Worm (Caenorhabditis elegans) whole organism, late embryonic: Measurements from ENCODE around the gene ZK1320.13.

Experiments
- F13H6.1 ChIP-seq: sonication (generic microtip); optimal IDR thresholded peaks from 2 replicates; lab custom pipeline; 2016; ENCODE audit warnings: missing genetic modification characterization, missing compliant biosample characterization
- K02D7.2 ChIP-seq: sonication (generic microtip); optimal IDR thresholded peaks from 2 replicates; lab custom pipeline; 2017; ENCODE audit warnings: mild to moderate bottlenecking, missing genetic modification characterization, missing compliant biosample characterization
- K09A11.1 ChIP-seq: sonication (generic microtip); optimal IDR thresholded peaks from 2 replicates; lab custom pipeline; 2017; ENCODE audit warnings: antibody characterized with exemption, mild to moderate bottlenecking, missing genetic modification characterization, missing compliant biosample characterization; ENCODE audit not compliant: insufficient read depth
- T23F11.4 ChIP-seq: fragments of 200-800 bp; sonication (Bioruptor generic); optimal IDR thresholded peaks from 2 replicates; lab custom pipeline; 2018; ENCODE audit warnings: mild to moderate bottlenecking, missing genetic modification characterization, missing compliant biosample characterization
- ahr-1 ChIP-seq: sonication (generic microtip); optimal IDR thresholded peaks from 2 replicates; lab custom pipeline; 2016; ENCODE audit warnings: missing genetic modification characterization, missing compliant biosample characterization
- ceh-14 ChIP-seq: sonication (generic microtip); optimal IDR thresholded peaks from 2 replicates; lab custom pipeline; 2016; ENCODE audit warnings: missing genotype, missing genetic modification characterization, missing compliant biosample characterization
- ceh-19 ChIP-seq: fragments of 200-800 bp; sonication (Bioruptor generic); optimal IDR thresholded peaks from 2 replicates; lab custom pipeline; 2018; ENCODE audit warnings: mild to moderate bottlenecking, missing genetic modification characterization, missing compliant biosample characterization
- ceh-22 ChIP-seq: sonication (generic microtip); optimal IDR thresholded peaks from 2 replicates; lab custom pipeline; 2017; ENCODE audit warnings: missing biosample characterization, missing genetic modification characterization
- ceh-24 ChIP-seq: sonication (generic microtip); optimal IDR thresholded peaks from 2 replicates; lab custom pipeline; 2016; ENCODE audit warnings: mild to moderate bottlenecking, missing genetic modification characterization, missing compliant biosample characterization
- ceh-31 ChIP-seq: sonication (generic microtip); optimal IDR thresholded peaks from 2 replicates; lab custom pipeline; 2016; ENCODE audit warnings: missing genetic modification characterization, missing compliant biosample characterization
- ceh-34 ChIP-seq: sonication (generic microtip); optimal IDR thresholded peaks from 2 replicates; lab custom pipeline; 2016; ENCODE audit warnings: mild to moderate bottlenecking, missing genetic modification characterization, missing compliant biosample characterization
- ceh-48 ChIP-seq: sonication (generic microtip); optimal IDR thresholded peaks from 2 replicates; lab custom pipeline; 2016; ENCODE audit warnings: missing genetic modification characterization, inconsistent platforms, missing compliant biosample characterization
- ceh-6 ChIP-seq: fragments of 200-800 bp; sonication (Bioruptor generic); optimal IDR thresholded peaks from 2 replicates; lab custom pipeline; 2018; ENCODE audit warnings: mild to moderate bottlenecking, missing genetic modification characterization, missing compliant biosample characterization
- che-1 ChIP-seq: sonication (generic microtip); optimal IDR thresholded peaks from 2 replicates; lab custom pipeline; 2016; ENCODE audit warnings: mild to moderate bottlenecking, missing genetic modification characterization, missing compliant biosample characterization
- dmd-4 ChIP-seq: sonication (generic microtip); optimal IDR thresholded peaks from 2 replicates; lab custom pipeline; 2016; ENCODE audit warnings: borderline replicate concordance, missing genetic modification characterization, missing compliant biosample characterization
- dve-1 ChIP-seq: sonication (generic microtip); optimal IDR thresholded peaks from 2 replicates; lab custom pipeline; 2017; ENCODE audit warnings: antibody characterized with exemption, mild to moderate bottlenecking, missing genetic modification characterization, missing compliant biosample characterization
- elt-4 ChIP-seq: sonication (generic microtip); optimal IDR thresholded peaks from 2 replicates; lab custom pipeline; 2016; ENCODE audit warnings: missing genetic modification characterization, missing compliant biosample characterization
- ets-4 ChIP-seq: sonication (generic microtip); optimal IDR thresholded peaks from 2 replicates; lab custom pipeline; 2016; ENCODE audit warnings: missing genetic modification characterization, missing compliant biosample characterization
- eyg-1 ChIP-seq: sonication (generic microtip); optimal IDR thresholded peaks from 2 replicates; lab custom pipeline; 2016; ENCODE audit warnings: missing genotype, missing genetic modification characterization, missing compliant biosample characterization
- fkh-10 ChIP-seq: fragments of 150-350 bp; optimal IDR thresholded peaks from 2 replicates; lab custom pipeline; 2014; ENCODE audit warnings: missing biosample characterization, missing genetic modification reagents, missing genetic modification characterization
- gmeb-2 ChIP-seq: sonication (generic microtip); optimal IDR thresholded peaks from 2 replicates; lab custom pipeline; 2016; ENCODE audit warnings: missing genetic modification characterization, inconsistent platforms, missing compliant biosample characterization
- hlh-15 ChIP-seq: sonication (generic microtip); optimal IDR thresholded peaks from 2 replicates; lab custom pipeline; 2016; ENCODE audit warnings: missing genetic modification characterization, missing compliant biosample characterization
- hlh-30 ChIP-seq: sonication (generic microtip); optimal IDR thresholded peaks from 2 replicates; lab custom pipeline; 2017; ENCODE audit warnings: antibody characterized with exemption, missing genetic modification characterization, missing compliant biosample characterization; ENCODE audit not compliant: insufficient read depth
- hlh-8 ChIP-seq: sonication (generic microtip); optimal IDR thresholded peaks from 2 replicates; lab custom pipeline; 2016; ENCODE audit warnings: missing genotype, missing genetic modification characterization, missing compliant biosample characterization
- lim-6 ChIP-seq: sonication (generic microtip); optimal IDR thresholded peaks from 2 replicates; lab custom pipeline; 2016; ENCODE audit warnings: missing genetic modification characterization, missing compliant biosample characterization
- lin-11 ChIP-seq: fragments of 200-800 bp; sonication (Bioruptor generic); optimal IDR thresholded peaks from 2 replicates; lab custom pipeline; 2018; ENCODE audit warnings: mild to moderate bottlenecking, missing genetic modification characterization, missing compliant biosample characterization
- madf-2 ChIP-seq: sonication (generic microtip); optimal IDR thresholded peaks from 2 replicates; lab custom pipeline; 2017; ENCODE audit warnings: missing genetic modification characterization, missing compliant biosample characterization
- odd-2 ChIP-seq: sonication (generic microtip); optimal IDR thresholded peaks from 2 replicates; lab custom pipeline; 2017; ENCODE audit warnings: antibody characterized with exemption, mild to moderate bottlenecking, missing genetic modification characterization, missing compliant biosample characterization
- pag-3 ChIP-seq: sonication (generic microtip); optimal IDR thresholded peaks from 2 replicates; lab custom pipeline; 2016; ENCODE audit warnings: missing compliant biosample characterization, missing genetic modification characterization, borderline replicate concordance
- pax-1 ChIP-seq: fragments of 150-350 bp; optimal IDR thresholded peaks from 2 replicates; lab custom pipeline; 2014; ENCODE audit warnings: missing biosample characterization, missing genetic modification characterization
- pros-1 ChIP-seq: fragments of 150-350 bp; optimal IDR thresholded peaks from 2 replicates; lab custom pipeline; 2014; ENCODE audit warnings: missing biosample characterization, missing genetic modification reagents, missing genetic modification characterization
- ref-2 ChIP-seq: sonication (generic microtip); optimal IDR thresholded peaks from 2 replicates; lab custom pipeline; 2016; ENCODE audit warnings: missing genetic modification characterization, missing compliant biosample characterization
- rnt-1 ChIP-seq: sonication (generic microtip); optimal IDR thresholded peaks from 2 replicates; lab custom pipeline; 2016; ENCODE audit warnings: missing genetic modification characterization, missing compliant biosample characterization
- sdc-2 ChIP-seq: sonication (generic microtip); optimal IDR thresholded peaks from 2 replicates; lab custom pipeline; 2016; ENCODE audit warnings: missing genotype, missing genetic modification characterization, missing compliant biosample characterization
- sox-2 ChIP-seq: fragments of 200-800 bp; sonication (Bioruptor generic); IDR thresholded peaks from 2 replicates; pipeline ENCODE4 v1.3.6; 2022; ENCODE audit warnings: missing genetic modification reagents, missing genetic modification characterization, missing compliant biosample characterization
- sox-4 ChIP-seq: sonication (generic microtip); optimal IDR thresholded peaks from 2 replicates; lab custom pipeline; 2017; ENCODE audit warnings: mild to moderate bottlenecking, missing genetic modification characterization, inconsistent platforms, missing compliant biosample characterization
- syd-9 ChIP-seq: sonication (generic microtip); optimal IDR thresholded peaks from 2 replicates; lab custom pipeline; 2016; ENCODE audit warnings: mild to moderate bottlenecking, missing genetic modification characterization, moderate library complexity, missing compliant biosample characterization
- unc-55 ChIP-seq: sonication (generic microtip); optimal IDR thresholded peaks from 2 replicates; lab custom pipeline; 2017; ENCODE audit warnings: missing biosample characterization, missing genetic modification reagents, missing genetic modification characterization

The ZK1320.13 gene

ce11 chrII:9646122-9646555, 34.5 kb upstream of the ZK1320.13 start (continued):
- peak; percentile 59 for TF ChIP-seq rnt-1
- peak; percentile 47 for TF ChIP-seq ceh-14 (tag; lab: Kevin White, UChicago)
- TF ChIP-seq eyg-1 (tag; lab: Kevin White, UChicago): no peak
- no peak for TF ChIP-seq pax-1 (tag; lab: Kevin White, UChicago)
- TF ChIP-seq unc-55 (GFP tag; lab: Kevin White, UChicago): peak; percentile 77
- peak; percentile 13 for TF ChIP-seq sdc-2 (tag; lab: Kevin White, UChicago)
- TF ChIP-seq ref-2 (tag; lab: Kevin White, UChicago): peak; percentile 72
- peak; percentile 37 for TF ChIP-seq ceh-6 (GFP tag; lab: Kevin White, UChicago)
- peak; percentile 58 for TF ChIP-seq dmd-4 (tag; lab: Kevin White, UChicago)
- peak; percentile 76 for TF ChIP-seq ceh-34
- no peak for TF ChIP-seq ceh-19
- no peak for TF ChIP-seq lim-6 (tag; lab: Kevin White, UChicago)
- TF ChIP-seq, all 69 proteins: peak for 25

ce11 chrII:9646928-9647838, 33.4 kb upstream of the ZK1320.13 start, which contains the start of gene sqv-8:
TSS of gene sqv-8 (plus strand) at chrII:9646978.
- TF ChIP-seq syd-9 (tag; lab: Kevin White, UChicago): no peak
- TF ChIP-seq lim-6 (tag; lab: Kevin White, UChicago): no peak
- TF ChIP-seq gmeb-2 (tag; lab: Kevin White, UChicago): no peak
- TF ChIP-seq dve-1 (tag; lab: Kevin White, UChicago): no peak
- no peak for TF ChIP-seq ceh-34
- TF ChIP-seq hlh-30 (tag; lab: Kevin White, UChicago): peak; percentile 87
- peak; percentile 46 for TF ChIP-seq ceh-48
- no peak for TF ChIP-seq F13H6.1

ce11 chrII:9649191-9649590, 31.4 kb upstream of the ZK1320.13 start, which contains the start of gene ZK1307.9:
TSS of gene ZK1307.9 (plus strand) at chrII:9649491.
- TF ChIP-seq che-1 (tag; lab: Kevin White, UChicago) (no peak), lin-11 (tag; lab: Kevin White, UChicago) (no peak), hlh-15 (tag; lab: Kevin White, UChicago) (no peak), K02D7.2 (tag; lab: Kevin White, UChicago) (no peak), sox-4 (tag; lab: Kevin White, UChicago) (no peak), ahr-1 (tag; lab: Kevin White, UChicago) (no peak), sdc-2 (tag; lab: Kevin White, UChicago) (no peak), syd-9 (tag; lab: Kevin White, UChicago) (no peak), ceh-22 (tag; lab: Kevin White, UChicago) (no peak), K09A11.1 (tag; lab: Kevin White, UChicago) (no peak), ceh-31 (tag; lab: Kevin White, UChicago) (no peak), ref-2 (tag; lab: Kevin White, UChicago) (no peak), madf-2 (tag; lab: Kevin White, UChicago) (no peak), hlh-8 (tag; lab: Kevin White, UChicago) (no peak)

- TF ChIP-seq elt-4 (tag; lab: Kevin White, UChicago) (no peak), sox-2 (no peak), K02D7.2 (tag; lab: Kevin White, UChicago) (no peak), ceh-34 (no peak), ceh-48 (no peak), pag-3 (tag; lab: Kevin White, UChicago) (no peak), dve-1 (tag; lab: Kevin White, UChicago) (no peak), ets-4 (tag; lab: Kevin White, UChicago) (no peak), T23F11.4 (GFP tag; lab: Kevin White, UChicago) (no peak), fkh-10 (GFP tag; lab: Kevin White, UChicago) (no peak), K09A11.1 (tag; lab: Kevin White, UChicago) (no peak), odd-2 (no peak), hlh-8 (tag; lab: Kevin White, UChicago) (no peak), hlh-15 (tag; lab: Kevin White, UChicago) (no peak), pros-1 (no peak), ceh-24 (tag; lab: Kevin White, UChicago) (no peak)
Measured at ce11 chrII:9651700-9652099, 28.9 kb upstream of the ZK1320.13 start, which contains the start of gene ZK1307.4. TSS of gene ZK1307.4 (minus strand) at chrII:9651800.
